Worm (Caenorhabditis elegans): Measurements from ENCODE around the gene algn-9.
A peak's percentile ranks its signal among the peaks of the same experiment; 100 is the strongest.

- no peak for TF ChIP-seq unc-130 (GFP tag; optimal IDR thresholded peaks at IDR 0.05)
- no peak for TF ChIP-seq aly-2 (tag; optimal IDR thresholded peaks at IDR 0.05)
- peak in 1 of 2 experiments; percentile 37 for TF ChIP-seq daf-16 (GFP tag; optimal IDR thresholded peaks at IDR 0.05)
- peak; percentile 87 for TF ChIP-seq daf-16 (tag; optimal IDR thresholded peaks at IDR 0.05)
- TF ChIP-seq lin-13 (GFP tag; optimal IDR thresholded peaks at IDR 0.05): peak; percentile 6
Measured at ce11 chrII:10541923-10542486, 42.1 kb upstream of the algn-9 start, which contains the start of gene pro-1.

Data from whole organism, L4 larva.